Fruit fly (Drosophila melanogaster) whole organism, prepupa: ENCODE results near the gene Gr93a.

Source experiments
- Blimp-1 ChIP-seq: fragments of 200-800 bp; sonication (Bioruptor generic); optimal IDR thresholded peaks from 3 replicates; lab custom pipeline; 2017; ENCODE audit warnings: missing biosample characterization, missing genetic modification characterization, mild to moderate bottlenecking, moderate library complexity, missing genetic modification reagents
- CG11294 ChIP-seq: fragments of 200-800 bp; sonication (Bioruptor generic); IDR thresholded peaks from 2 replicates; pipeline ENCODE4 v1.3.6; 2022; ENCODE audit warnings: missing biosample characterization, missing genetic modification characterization
- CG11902 ChIP-seq: fragments of 200-800 bp; sonication (Bioruptor generic); optimal IDR thresholded peaks from 3 replicates; lab custom pipeline; 2016; ENCODE audit warnings: missing biosample characterization, missing genetic modification characterization
- CG15336 ChIP-seq: fragments of 200-800 bp; sonication (Bioruptor generic); IDR thresholded peaks from 2 replicates; pipeline ENCODE4 v1.3.6; 2022; ENCODE audit warnings: missing biosample characterization, missing genetic modification characterization
- CG1621 ChIP-seq: fragments of 200-800 bp; sonication (Bioruptor generic); optimal IDR thresholded peaks from 3 replicates; lab custom pipeline; 2018; ENCODE audit warnings: missing biosample characterization, mild to moderate bottlenecking, missing genetic modification characterization
- CG16779 ChIP-seq: fragments of 200-800 bp; sonication (Bioruptor generic); optimal IDR thresholded peaks from 3 replicates; lab custom pipeline; 2017; ENCODE audit warnings: missing biosample characterization, mild to moderate bottlenecking, missing genetic modification characterization
- CG31627 ChIP-seq: fragments of 200-800 bp; sonication (Bioruptor generic); optimal IDR thresholded peaks from 3 replicates; lab custom pipeline; 2016; ENCODE audit warnings: missing biosample characterization, missing genetic modification characterization
- CG34406 ChIP-seq: fragments of 200-800 bp; sonication (Bioruptor generic); optimal IDR thresholded peaks from 3 replicates; lab custom pipeline; 2016; ENCODE audit warnings: missing biosample characterization, missing genetic modification characterization
- CG3919 ChIP-seq: fragments of 200-800 bp; sonication (Bioruptor generic); optimal IDR thresholded peaks from 3 replicates; lab custom pipeline; 2016; ENCODE audit warnings: missing biosample characterization, missing genetic modification characterization
- CG6276 ChIP-seq: fragments of 200-800 bp; sonication (Bioruptor generic); optimal IDR thresholded peaks from 2 replicates; lab custom pipeline; 2017; ENCODE audit warnings: missing biosample characterization, mild to moderate bottlenecking, missing genetic modification characterization
- CG6792 ChIP-seq: fragments of 200-800 bp; sonication (Bioruptor generic); optimal IDR thresholded peaks from 3 replicates; lab custom pipeline; 2016; ENCODE audit warnings: missing biosample characterization, missing genetic modification characterization
- CG6808 ChIP-seq: fragments of 200-800 bp; sonication (Bioruptor generic); optimal IDR thresholded peaks from 3 replicates; lab custom pipeline; 2017; ENCODE audit warnings: missing biosample characterization, missing genetic modification characterization, mild to moderate bottlenecking, moderate library complexity, missing genetic modification reagents
- CG6854 ChIP-seq: fragments of 200-800 bp; sonication (Bioruptor generic); optimal IDR thresholded peaks from 2 replicates; lab custom pipeline; 2017; ENCODE audit warnings: missing biosample characterization, mild to moderate bottlenecking, missing genetic modification characterization
- CG7368 ChIP-seq: fragments of 200-800 bp; sonication (Bioruptor generic); optimal IDR thresholded peaks from 3 replicates; lab custom pipeline; 2016; ENCODE audit warnings: missing biosample characterization, missing genetic modification characterization
- CG8119 ChIP-seq: fragments of 200-800 bp; sonication (Bioruptor generic); IDR thresholded peaks from 3 replicates; pipeline ENCODE4 v1.3.6; 2022; ENCODE audit warnings: missing biosample characterization, missing genetic modification characterization
- CG8632 ChIP-seq: fragments of 200-800 bp; sonication (Bioruptor generic); optimal IDR thresholded peaks from 3 replicates; lab custom pipeline; 2016; ENCODE audit warnings: missing biosample characterization, missing genetic modification characterization
- CG9139 ChIP-seq: fragments of 200-800 bp; sonication (Bioruptor generic); optimal IDR thresholded peaks from 3 replicates; lab custom pipeline; 2017; ENCODE audit warnings: missing biosample characterization, mild to moderate bottlenecking, missing genetic modification characterization
- Eip75B ChIP-seq: fragments of 200-800 bp; sonication (Bioruptor generic); optimal IDR thresholded peaks from 3 replicates; lab custom pipeline; 2016; ENCODE audit warnings: missing biosample characterization, missing genetic modification characterization
- Eip78C ChIP-seq: fragments of 200-800 bp; sonication (Bioruptor generic); peaks from one replicate; lab custom pipeline; 2016; ENCODE audit warnings: missing biosample characterization, missing genetic modification characterization
- Eip93F ChIP-seq: fragments of 200-800 bp; sonication (Bioruptor generic); optimal IDR thresholded peaks from 2 replicates; lab custom pipeline; 2016; ENCODE audit warnings: missing biosample characterization, mild to moderate bottlenecking, missing genetic modification characterization
- Ets21C ChIP-seq: fragments of 200-800 bp; sonication (Bioruptor generic); optimal IDR thresholded peaks from 3 replicates; lab custom pipeline; 2016; ENCODE audit warnings: missing biosample characterization, missing genetic modification characterization
- Ets96B ChIP-seq: fragments of 200-800 bp; optimal IDR thresholded peaks from 2 replicates; lab custom pipeline; 2019; ENCODE audit warnings: missing biosample characterization, mild to moderate bottlenecking, missing genetic modification characterization, moderate library complexity
- Gug ChIP-seq: fragments of 200-800 bp; sonication (Bioruptor generic); IDR thresholded peaks from 2 replicates; pipeline ENCODE4 v1.3.6; 2022; ENCODE audit warnings: missing biosample characterization, missing genetic modification characterization
- Hr39 ChIP-seq: fragments of 200-800 bp; sonication (Bioruptor generic); optimal IDR thresholded peaks from 2 replicates; lab custom pipeline; 2016; ENCODE audit warnings: missing biosample characterization, missing genetic modification characterization
- Lpt ChIP-seq: fragments of 200-800 bp; sonication (Bioruptor generic); optimal IDR thresholded peaks from 3 replicates; lab custom pipeline; 2016; ENCODE audit warnings: missing biosample characterization, missing genetic modification characterization
- Met ChIP-seq: fragments of 200-800 bp; sonication (Bioruptor generic); optimal IDR thresholded peaks from 3 replicates; lab custom pipeline; 2016; ENCODE audit warnings: missing biosample characterization, missing genetic modification characterization
- Smox ChIP-seq: fragments of 200-800 bp; sonication (Bioruptor generic); optimal IDR thresholded peaks from 3 replicates; lab custom pipeline; 2016; ENCODE audit warnings: missing biosample characterization, missing genetic modification characterization
- Sox15 ChIP-seq: fragments of 200-800 bp; sonication (Bioruptor generic); optimal IDR thresholded peaks from 3 replicates; lab custom pipeline; 2016; ENCODE audit warnings: missing biosample characterization, missing genetic modification characterization
- achi ChIP-seq: fragments of 200-800 bp; sonication (Bioruptor generic); optimal IDR thresholded peaks from 3 replicates; lab custom pipeline; 2016; ENCODE audit warnings: missing biosample characterization, missing genetic modification characterization
- acj6 ChIP-seq: fragments of 200-800 bp; sonication (Bioruptor generic); optimal IDR thresholded peaks from 3 replicates; lab custom pipeline; 2016; ENCODE audit warnings: missing biosample characterization, missing genetic modification characterization
- dac ChIP-seq: fragments of 200-800 bp; sonication (Bioruptor generic); optimal IDR thresholded peaks from 2 replicates; lab custom pipeline; 2017; ENCODE audit warnings: missing biosample characterization, mild to moderate bottlenecking, missing genetic modification characterization
- fkh ChIP-seq: fragments of 200-800 bp; sonication (Bioruptor generic); optimal IDR thresholded peaks from 3 replicates; lab custom pipeline; 2017; ENCODE audit warnings: missing biosample characterization, mild to moderate bottlenecking, missing genetic modification characterization, moderate library complexity
- lz ChIP-seq: fragments of 200-800 bp; sonication (Bioruptor generic); optimal IDR thresholded peaks from 3 replicates; lab custom pipeline; 2016; ENCODE audit warnings: missing biosample characterization, missing genetic modification characterization
- pdm3 ChIP-seq: fragments of 200-800 bp; sonication (Bioruptor generic); optimal IDR thresholded peaks from 3 replicates; lab custom pipeline; 2016; ENCODE audit warnings: missing biosample characterization, missing genetic modification characterization
- spab ChIP-seq: fragments of 200-800 bp; sonication (Bioruptor generic); optimal IDR thresholded peaks from 2 replicates; lab custom pipeline; 2017; ENCODE audit warnings: missing biosample characterization, mild to moderate bottlenecking, missing genetic modification characterization, missing genetic modification reagents
- ss ChIP-seq, 2 experiments: fragments of 200-800 bp; sonication (Bioruptor generic); optimal IDR thresholded peaks; 2 replicates in 1 of 2; 3 replicates in 1 of 2; lab custom pipeline; 2017 to 2018; ENCODE audit warnings: mild to moderate bottlenecking in 2 of 2, missing biosample characterization in 2 of 2, missing genetic modification characterization in 2 of 2, moderate library complexity in 1 of 2
- vri ChIP-seq: fragments of 200-800 bp; sonication (Bioruptor generic); optimal IDR thresholded peaks from 3 replicates; lab custom pipeline; 2016; ENCODE audit warnings: missing biosample characterization, mild to moderate bottlenecking, missing genetic modification characterization

The Gr93a gene

dm6 chr3R:21870158-21870971, 38.1 kb downstream of the Gr93a start, which contains the start of gene CG31431 (continued):
- peak; percentile 82 for TF ChIP-seq Ets96B (tag; lab: Kevin White, UChicago)
- peak; percentile 57 for TF ChIP-seq CG34406 (GFP tag; lab: Kevin White, UChicago)
- peak; percentile 88 for TF ChIP-seq CG11294
- peak; percentile 93 for TF ChIP-seq Gug (GFP tag; lab: Robert Waterston, UW)
- peak; percentile 65 for TF ChIP-seq CG6792 (GFP tag; lab: Kevin White, UChicago)
- TF ChIP-seq vri (GFP tag; lab: Kevin White, UChicago), result peak; percentile 65
- peak; percentile 58 to 76 for TF ChIP-seq ss (GFP tag; optimal IDR thresholded peaks at IDR 0.05; lab: Kevin White, UChicago)
- TF ChIP-seq dac (GFP tag; lab: Kevin White, UChicago), result peak; percentile 30
- peak; percentile 86 for TF ChIP-seq CG6276 (GFP tag; lab: Kevin White, UChicago)
- TF ChIP-seq CG7368 (GFP tag; lab: Kevin White, UChicago), result peak; percentile 73
- peak; percentile 53 for TF ChIP-seq lz (GFP tag; lab: Kevin White, UChicago)
- peak; percentile 19 for TF ChIP-seq Ets21C
- TF ChIP-seq Smox (GFP tag; lab: Kevin White, UChicago), result no peak
- TF ChIP-seq pdm3, result peak; percentile 82
- TF ChIP-seq acj6, result peak; percentile 80
- TF ChIP-seq CG8632 (GFP tag; lab: Kevin White, UChicago), result peak; percentile 55
- no peak for TF ChIP-seq Eip93F (GFP tag; lab: Kevin White, UChicago)
- TF ChIP-seq Met (GFP tag; lab: Kevin White, UChicago), result peak; percentile 52
- peak; percentile 79 for TF ChIP-seq achi (GFP tag; lab: Kevin White, UChicago)
- peak; percentile 97 for TF ChIP-seq fkh
- no peak for TF ChIP-seq CG6854 (GFP tag; lab: Kevin White, UChicago)
- TF ChIP-seq Blimp-1, result no peak
- peak; percentile 56 for TF ChIP-seq CG31627 (GFP tag; lab: Kevin White, UChicago)
- peak; percentile 77 for TF ChIP-seq spab (GFP tag; lab: Kevin White, UChicago)
- TF ChIP-seq CG6808 (GFP tag; lab: Kevin White, UChicago), result peak; percentile 75
- peak; percentile 81 for TF ChIP-seq CG1621
- TF ChIP-seq Hr39 (GFP tag; lab: Kevin White, UChicago), result peak; percentile 65
- peak; percentile 74 for TF ChIP-seq CG9139
- peak; percentile 87 for TF ChIP-seq Lpt (GFP tag; lab: Kevin White, UChicago)
- peak; percentile 64 for TF ChIP-seq CG16779
- TF ChIP-seq CG11902 (GFP tag; lab: Kevin White, UChicago), result peak; percentile 63
- peak; percentile 62 for TF ChIP-seq Sox15
- peak; percentile 90 for TF ChIP-seq CG15336 (GFP tag; lab: Robert Waterston, UW)

dm6 chr3R:21871348-21871940, 39.1 kb downstream of the Gr93a start:
- TF ChIP-seq fkh, result peak; percentile 73
- no peak for TF ChIP-seq Eip75B (GFP tag; lab: Kevin White, UChicago)
- TF ChIP-seq Eip78C, result peak; percentile 56
- no peak for TF ChIP-seq CG3919

DNA sequence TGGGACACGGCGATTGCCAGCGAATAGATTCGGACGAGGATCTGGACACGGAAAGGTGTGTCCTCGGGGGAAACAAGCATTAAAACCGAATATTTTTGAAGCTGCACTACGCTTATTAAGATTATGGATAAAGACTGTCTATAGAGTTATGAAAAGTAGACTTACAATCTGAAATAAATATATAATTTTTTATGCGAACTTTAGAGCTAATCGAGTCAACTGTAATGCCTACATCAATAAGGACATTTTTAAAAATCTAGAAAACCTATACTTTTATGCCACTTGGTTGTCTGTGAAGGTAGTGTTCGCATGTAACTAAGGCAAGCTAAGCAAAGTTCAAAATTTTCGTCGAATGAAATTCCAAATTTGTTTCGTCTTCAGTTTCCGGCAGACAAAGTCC, 41.1 kb downstream of the Gr93a start, which contains the start of gene CG31178:
CG31178 (plus strand) TSS at position 301 of the 400 bp plus-strand sequence.
- TF ChIP-seq spab (GFP tag; lab: Kevin White, UChicago) (no peak), CG8119 (GFP tag; lab: Robert Waterston, UW) (no peak)
